Worm (Caenorhabditis elegans) whole organism, L4/young adult: Measurements from ENCODE around the gene F23F1.6.

Source experiments
- W03F9.2 ChIP-seq: fragments of 150-350 bp; optimal IDR thresholded peaks from 2 replicates; lab custom pipeline; 2014; ENCODE audit warnings: missing biosample characterization, missing genetic modification characterization
- dao-5 ChIP-seq: sonication (generic microtip); optimal IDR thresholded peaks from 2 replicates; lab custom pipeline; 2016; ENCODE audit warnings: missing genotype, missing genetic modification characterization, moderate library complexity, missing compliant biosample characterization
- him-1 ChIP-seq: sonication (generic microtip); optimal IDR thresholded peaks from 2 replicates; lab custom pipeline; 2016; ENCODE audit warnings: missing genotype, missing genetic modification reagents, missing genetic modification characterization, missing compliant biosample characterization

DNA sequence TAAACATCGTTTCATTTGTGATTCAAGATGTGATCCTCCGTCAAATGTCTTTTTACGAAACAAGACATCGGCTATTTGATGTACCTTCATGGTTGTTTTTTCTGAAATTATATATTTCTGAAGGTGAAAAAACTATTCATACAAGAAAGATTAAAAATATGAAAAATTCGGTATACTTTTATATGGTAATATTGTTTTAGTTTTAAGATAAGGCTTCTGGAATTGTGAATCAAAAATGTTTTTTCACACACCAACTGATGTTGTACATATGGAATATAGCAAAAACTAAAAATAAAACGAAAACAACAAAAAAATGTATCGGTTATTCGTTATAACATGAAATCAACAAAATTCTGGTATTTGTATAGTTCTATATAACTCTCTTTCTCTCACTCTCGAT, at the start of gene F23F1.6:
- TF ChIP-seq him-1 (tag; lab: Kevin White, UChicago), result no peak
- no peak for TF ChIP-seq dao-5
- TF ChIP-seq W03F9.2, result no peak
